Fruit fly (Drosophila melanogaster) whole organism, pupa: ENCODE data around the gene CG31200.

Experiments
- CG17806 ChIP-seq: fragments of 200-800 bp; sonication (Bioruptor generic); optimal IDR thresholded peaks from 2 replicates; lab custom pipeline; 2018; ENCODE audit warnings: missing biosample characterization, mild to moderate bottlenecking, missing genetic modification characterization, moderate library complexity
- CG4496 ChIP-seq: fragments of 200-800 bp; sonication (Bioruptor generic); IDR thresholded peaks from 3 replicates; pipeline ENCODE4 v1.3.6; 2022; ENCODE audit warnings: missing biosample characterization, missing genetic modification characterization
- CG8301 ChIP-seq: fragments of 200-800 bp; sonication (Bioruptor generic); optimal IDR thresholded peaks from 2 replicates; lab custom pipeline; 2018; ENCODE audit warnings: missing biosample characterization, mild to moderate bottlenecking, missing genetic modification characterization
- Ets98B ChIP-seq: fragments of 200-800 bp; sonication (Bioruptor generic); IDR thresholded peaks from 2 replicates; pipeline ENCODE4 v1.3.6; 2022; ENCODE audit warnings: missing biosample characterization, missing genetic modification characterization
- Pif1A ChIP-seq: fragments of 200-800 bp; sonication (Bioruptor generic); optimal IDR thresholded peaks from 3 replicates; lab custom pipeline; 2016; ENCODE audit warnings: missing biosample characterization, missing genetic modification characterization
- Pif1B ChIP-seq: fragments of 200-800 bp; sonication (Bioruptor generic); optimal IDR thresholded peaks from 3 replicates; lab custom pipeline; 2016; ENCODE audit warnings: missing biosample characterization, missing genetic modification characterization
- Snoo ChIP-seq: fragments of 200-800 bp; sonication (Bioruptor generic); optimal IDR thresholded peaks from 3 replicates; lab custom pipeline; 2017; ENCODE audit warnings: missing biosample characterization, mild to moderate bottlenecking, missing genetic modification characterization, inconsistent platforms
- fd96Ca ChIP-seq: fragments of 200-800 bp; sonication (Bioruptor generic); IDR thresholded peaks from 3 replicates; pipeline ENCODE4 v1.3.6; 2022; ENCODE audit warnings: missing biosample characterization, missing genetic modification characterization
- rn ChIP-seq: fragments of 200-800 bp; sonication (Bioruptor generic); IDR thresholded peaks from 2 replicates; pipeline ENCODE4 v1.3.6; 2022; ENCODE audit warnings: missing biosample characterization, missing genetic modification characterization

DNA sequence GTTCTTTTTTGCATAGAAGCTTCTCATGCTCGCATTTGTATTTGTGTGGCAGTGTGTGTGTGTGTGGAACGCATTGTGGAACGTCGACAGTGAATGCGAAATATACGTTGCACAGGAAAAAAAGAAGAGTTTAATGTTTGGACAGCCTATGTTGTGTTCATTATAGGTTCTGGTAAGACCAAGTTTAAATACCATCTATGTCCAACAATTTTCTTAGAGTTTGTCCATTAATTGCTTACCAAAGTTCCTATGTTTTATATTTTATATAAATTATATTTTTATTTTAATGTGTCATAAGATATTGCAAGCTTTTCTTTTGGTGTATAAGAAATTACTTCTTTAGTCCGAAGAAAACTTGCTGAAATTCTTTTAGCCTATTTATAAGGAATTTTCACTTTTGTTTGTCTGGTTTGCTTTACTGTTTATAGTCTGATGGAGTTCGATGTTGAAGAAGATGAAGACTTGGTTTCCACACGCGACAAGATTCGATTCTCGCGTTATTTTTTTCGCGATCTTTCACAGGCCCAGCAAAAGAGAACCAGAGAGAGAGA, 37.0 kb upstream of the CG31200 start:
- peak; percentile 79 for TF ChIP-seq Pif1A (GFP tag; lab: Kevin White, UChicago)
- peak; percentile 79 for TF ChIP-seq Snoo
- peak; percentile 8; the same call in 1 of the 2 replicates for TF ChIP-seq rn (GFP tag; lab: Robert Waterston, UW)
- TF ChIP-seq fd96Ca (GFP tag; lab: Robert Waterston, UW), result 0 out of 3 replicates have a peak, but pooled peaks have one; percentile 27
- TF ChIP-seq CG8301, result peak; percentile 90
- peak; percentile 96 for TF ChIP-seq CG17806 (tag; lab: Kevin White, UChicago)
- TF ChIP-seq Pif1B (GFP tag; lab: Kevin White, UChicago), result peak; percentile 81
- peak; percentile 81; the same call in 2 of the 3 replicates for TF ChIP-seq CG4496
- TF ChIP-seq Ets98B, result peak; percentile 30; the same call in 1 of the 2 replicates
